Fruit fly (Drosophila melanogaster) whole organism, pupa: Measurements from ENCODE around the gene toc.

Source experiments
- CG10348 ChIP-seq: fragments of 200-800 bp; sonication (Bioruptor generic); IDR thresholded peaks from 2 replicates; pipeline ENCODE4 v1.3.6; 2022; ENCODE audit warnings: missing biosample characterization, missing genetic modification characterization
- CG12605 ChIP-seq: fragments of 200-800 bp; sonication (Bioruptor generic); IDR thresholded peaks from 2 replicates; pipeline ENCODE4 v1.3.6; 2022; ENCODE audit warnings: missing biosample characterization, missing genetic modification characterization
- CG13204 ChIP-seq: fragments of 200-800 bp; sonication (Bioruptor generic); optimal IDR thresholded peaks from 2 replicates; lab custom pipeline; 2018; ENCODE audit warnings: missing biosample characterization, mild to moderate bottlenecking, missing genetic modification characterization, moderate library complexity
- CG14655 ChIP-seq: fragments of 200-800 bp; sonication (Bioruptor generic); optimal IDR thresholded peaks from 3 replicates; lab custom pipeline; 2017; ENCODE audit warnings: mild to moderate bottlenecking, missing biosample characterization, missing genetic modification reagents, missing genetic modification characterization
- CG15710 ChIP-seq: fragments of 200-800 bp; sonication (Bioruptor generic); optimal IDR thresholded peaks from 2 replicates; lab custom pipeline; 2018; ENCODE audit warnings: missing biosample characterization, mild to moderate bottlenecking, missing genetic modification characterization, moderate library complexity
- CG17806 ChIP-seq: fragments of 200-800 bp; sonication (Bioruptor generic); optimal IDR thresholded peaks from 2 replicates; lab custom pipeline; 2018; ENCODE audit warnings: missing biosample characterization, mild to moderate bottlenecking, missing genetic modification characterization, moderate library complexity
- CG32121 ChIP-seq: fragments of 200-800 bp; sonication (Bioruptor generic); IDR thresholded peaks from 2 replicates; pipeline ENCODE4 v1.3.6; 2022; ENCODE audit warnings: missing biosample characterization, missing genetic modification characterization
- CG34367 ChIP-seq: fragments of 200-800 bp; sonication (Bioruptor generic); optimal IDR thresholded peaks from 2 replicates; lab custom pipeline; 2018; ENCODE audit warnings: missing biosample characterization, mild to moderate bottlenecking, missing genetic modification characterization
- CG4496 ChIP-seq: fragments of 200-800 bp; sonication (Bioruptor generic); IDR thresholded peaks from 3 replicates; pipeline ENCODE4 v1.3.6; 2022; ENCODE audit warnings: missing biosample characterization, missing genetic modification characterization
- CG8159 ChIP-seq: fragments of 200-800 bp; sonication (Bioruptor generic); optimal IDR thresholded peaks from 3 replicates; lab custom pipeline; 2018; ENCODE audit warnings: missing biosample characterization, mild to moderate bottlenecking, missing genetic modification characterization, moderate library complexity
- CG8301 ChIP-seq: fragments of 200-800 bp; sonication (Bioruptor generic); optimal IDR thresholded peaks from 2 replicates; lab custom pipeline; 2018; ENCODE audit warnings: missing biosample characterization, mild to moderate bottlenecking, missing genetic modification characterization
- CG9948 ChIP-seq: fragments of 200-800 bp; sonication (Bioruptor generic); optimal IDR thresholded peaks from 2 replicates; lab custom pipeline; 2018; ENCODE audit warnings: missing biosample characterization, mild to moderate bottlenecking, missing genetic modification characterization, moderate library complexity
- D1 ChIP-seq: fragments of 200-800 bp; sonication (Bioruptor generic); optimal IDR thresholded peaks from 2 replicates; lab custom pipeline; 2018; ENCODE audit warnings: missing biosample characterization, mild to moderate bottlenecking, missing genetic modification characterization, moderate library complexity
- EcR ChIP-seq: fragments of 200-800 bp; sonication (Bioruptor generic); optimal IDR thresholded peaks from 3 replicates; lab custom pipeline; 2019; ENCODE audit warnings: missing biosample characterization, missing genetic modification characterization, mild to moderate bottlenecking, moderate library complexity, missing genetic modification reagents
- Ets98B ChIP-seq: fragments of 200-800 bp; sonication (Bioruptor generic); IDR thresholded peaks from 2 replicates; pipeline ENCODE4 v1.3.6; 2022; ENCODE audit warnings: missing biosample characterization, missing genetic modification characterization
- Pif1A ChIP-seq: fragments of 200-800 bp; sonication (Bioruptor generic); optimal IDR thresholded peaks from 3 replicates; lab custom pipeline; 2016; ENCODE audit warnings: missing biosample characterization, missing genetic modification characterization
- Pif1B ChIP-seq: fragments of 200-800 bp; sonication (Bioruptor generic); optimal IDR thresholded peaks from 3 replicates; lab custom pipeline; 2016; ENCODE audit warnings: missing biosample characterization, missing genetic modification characterization
- Snoo ChIP-seq: fragments of 200-800 bp; sonication (Bioruptor generic); optimal IDR thresholded peaks from 3 replicates; lab custom pipeline; 2017; ENCODE audit warnings: missing biosample characterization, mild to moderate bottlenecking, missing genetic modification characterization, inconsistent platforms
- fd96Ca ChIP-seq: fragments of 200-800 bp; sonication (Bioruptor generic); IDR thresholded peaks from 3 replicates; pipeline ENCODE4 v1.3.6; 2022; ENCODE audit warnings: missing biosample characterization, missing genetic modification characterization
- gl ChIP-seq: fragments of 200-800 bp; sonication (Bioruptor generic); optimal IDR thresholded peaks from 2 replicates; lab custom pipeline; 2018; ENCODE audit warnings: missing biosample characterization, mild to moderate bottlenecking, missing genetic modification characterization
- rn ChIP-seq: fragments of 200-800 bp; sonication (Bioruptor generic); IDR thresholded peaks from 2 replicates; pipeline ENCODE4 v1.3.6; 2022; ENCODE audit warnings: missing biosample characterization, missing genetic modification characterization

The toc gene

DNA sequence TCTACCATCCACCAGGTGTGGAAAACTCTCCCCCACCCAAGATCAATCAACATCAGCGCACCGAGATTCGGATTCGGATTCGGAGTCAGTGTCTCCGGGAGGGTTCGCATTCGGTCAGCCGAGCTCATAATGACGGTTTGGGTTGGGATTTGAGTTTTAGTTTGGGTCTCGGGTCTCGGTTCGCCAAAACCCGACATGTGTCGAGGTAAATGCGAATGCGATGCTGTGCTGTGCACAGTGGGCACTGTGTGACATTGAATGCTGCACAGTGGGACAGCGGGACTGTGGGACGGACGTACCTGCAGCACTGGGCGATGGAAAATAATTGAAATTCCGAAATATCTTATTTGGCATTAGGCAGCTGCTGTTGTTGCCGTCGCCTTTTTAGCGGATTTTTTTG, 61.1 kb downstream of the toc start:
- TF ChIP-seq CG8301 (tag; lab: Kevin White, UChicago) (no peak), CG4496 (GFP tag; lab: Robert Waterston, UW) (0 out of 3 replicates have a peak, but pooled peaks have one; percentile 23), CG32121 (GFP tag; lab: Robert Waterston, UW) (peak; percentile 29; the same call in 1 of the 2 replicates), Ets98B (GFP tag; lab: Robert Waterston, UW) (no peak; the same call in 1 of the 2 replicates), fd96Ca (0 out of 3 replicates have a peak, but pooled peaks have one; percentile 37)

- no peak for TF ChIP-seq fd96Ca
Measured at dm6 chr2L:3082895-3083294, 61.7 kb downstream of the toc start.

DNA sequence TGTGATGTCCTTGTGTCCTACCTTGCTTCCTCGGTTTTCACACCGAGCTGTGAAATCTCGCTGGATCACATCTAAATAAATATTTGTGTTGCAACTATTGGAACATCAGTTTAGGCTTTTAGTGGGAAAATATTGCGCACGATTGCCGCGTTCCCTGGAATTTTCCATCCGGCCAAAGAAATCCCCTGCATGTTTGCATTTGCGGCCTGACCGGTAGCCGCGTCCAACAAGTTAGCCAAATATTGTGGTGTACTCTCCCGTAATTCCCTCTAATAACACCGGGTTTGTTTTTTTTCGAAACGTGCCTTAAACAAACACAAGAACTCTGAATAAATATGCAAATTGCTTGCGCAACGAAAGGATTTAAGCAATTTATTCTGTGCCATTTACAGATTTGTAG, 65.8 kb downstream of the toc start:
- TF ChIP-seq gl (tag; lab: Kevin White, UChicago) (no peak), CG9948 (tag; lab: Kevin White, UChicago) (no peak), fd96Ca (no peak), Pif1A (no peak), CG12605 (GFP tag; lab: Robert Waterston, UW) (no peak), CG32121 (GFP tag; lab: Robert Waterston, UW) (no peak), CG8301 (tag; lab: Kevin White, UChicago) (no peak), Ets98B (GFP tag; lab: Robert Waterston, UW) (no peak), CG14655 (GFP tag; lab: Kevin White, UChicago) (no peak), EcR (no peak), D1 (tag; lab: Kevin White, UChicago) (no peak), Snoo (no peak), CG15710 (no peak), CG34367 (tag; lab: Kevin White, UChicago) (no peak), CG10348 (GFP tag; lab: Robert Waterston, UW) (no peak), CG8159 (tag; lab: Kevin White, UChicago) (no peak), CG4496 (GFP tag; lab: Robert Waterston, UW) (no peak), CG13204 (GFP tag; lab: Kevin White, UChicago) (no peak), CG17806 (tag; lab: Kevin White, UChicago) (no peak), rn (GFP tag; lab: Robert Waterston, UW) (no peak)
- TF ChIP-seq, all 21 proteins: peak for 0

DNA sequence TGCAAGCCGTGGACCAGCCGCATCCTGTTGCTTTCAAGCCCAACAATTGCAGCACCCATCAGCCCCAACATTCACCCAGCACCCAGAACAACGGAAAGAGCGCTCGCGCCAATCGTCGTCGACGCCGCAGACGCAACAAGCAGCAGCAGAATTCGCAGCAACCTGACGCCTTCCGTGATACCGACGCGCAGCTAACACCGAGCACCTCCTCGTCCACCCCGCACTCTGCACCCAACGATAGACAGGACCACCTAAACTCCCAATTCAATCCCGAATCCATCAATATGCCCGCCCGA, 85.0 kb downstream of the toc start:
- TF ChIP-seq CG34367 (tag; lab: Kevin White, UChicago) (no peak), CG10348 (GFP tag; lab: Robert Waterston, UW) (no peak), CG4496 (GFP tag; lab: Robert Waterston, UW) (no peak), rn (GFP tag; lab: Robert Waterston, UW) (no peak), CG13204 (GFP tag; lab: Kevin White, UChicago) (no peak), fd96Ca (no peak)

- peak; percentile 36 for TF ChIP-seq Ets98B (GFP tag; lab: Robert Waterston, UW)
- peak; percentile 52; the same call in 2 of the 3 replicates for TF ChIP-seq CG4496 (GFP tag; lab: Robert Waterston, UW)
- no peak for TF ChIP-seq Snoo
- TF ChIP-seq CG12605 (GFP tag; lab: Robert Waterston, UW) = peak; percentile 29; the same call in 1 of the 2 replicates
- TF ChIP-seq CG17806 (tag; lab: Kevin White, UChicago) = no peak
- TF ChIP-seq fd96Ca = peak; percentile 69; the same call in 2 of the 3 replicates
Measured at dm6 chr2L:3058772-3059623, 85.6 kb downstream of the toc start.

dm6 chr2L:3057951-3058771, 86.4 kb downstream of the toc start:
- TF ChIP-seq gl (tag; lab: Kevin White, UChicago) (no peak), EcR (peak; percentile 0)

- TF ChIP-seq Pif1B (GFP tag; lab: Kevin White, UChicago) (peak; percentile 11), Ets98B (GFP tag; lab: Robert Waterston, UW) (peak; percentile 52; the same call in 1 of the 2 replicates), CG8159 (tag; lab: Kevin White, UChicago) (peak; percentile 3), CG32121 (GFP tag; lab: Robert Waterston, UW) (peak; percentile 23; the same call in 1 of the 2 replicates), CG10348 (GFP tag; lab: Robert Waterston, UW) (no peak), CG12605 (GFP tag; lab: Robert Waterston, UW) (peak; percentile 46), D1 (tag; lab: Kevin White, UChicago) (no peak), CG34367 (tag; lab: Kevin White, UChicago) (no peak), CG4496 (GFP tag; lab: Robert Waterston, UW) (0 out of 3 replicates have a peak, but pooled peaks have one; percentile 58), gl (tag; lab: Kevin White, UChicago) (no peak), CG13204 (GFP tag; lab: Kevin White, UChicago) (no peak), CG8301 (tag; lab: Kevin White, UChicago) (no peak), fd96Ca (peak; percentile 50; the same call in 2 of the 3 replicates)
Measured at dm6 chr2L:3056448-3056790, 88.2 kb downstream of the toc start, which contains the start of gene FASN1. FASN1 (plus strand) TSS chr2L:3056598.
